Worm (Caenorhabditis elegans) whole organism, L2 larva: ENCODE data around the gene hosl-1.

ENCODE experiments used
- C34F6.9 ChIP-seq: fragments of 150-350 bp; optimal IDR thresholded peaks from 2 replicates; lab custom pipeline; 2014; ENCODE audit warnings: missing biosample characterization, missing genetic modification characterization
- F13H6.1 ChIP-seq: sonication (generic microtip); optimal IDR thresholded peaks from 2 replicates; lab custom pipeline; 2016; ENCODE audit warnings: missing genetic modification characterization, missing compliant biosample characterization
- R02D3.7 ChIP-seq: fragments of 150-350 bp; optimal IDR thresholded peaks from 2 replicates; lab custom pipeline; 2014; ENCODE audit warnings: missing biosample characterization, missing genetic modification characterization
- Y55F3AM.14 ChIP-seq: fragments of 200-800 bp; sonication (Bioruptor generic); optimal IDR thresholded peaks from 2 replicates; lab custom pipeline; 2018; ENCODE audit warnings: mild to moderate bottlenecking, missing genetic modification characterization, missing compliant biosample characterization
- ZK546.5 ChIP-seq: sonication (generic microtip); optimal IDR thresholded peaks from 2 replicates; lab custom pipeline; 2017; ENCODE audit warnings: missing biosample characterization, missing genetic modification characterization
- alr-1 ChIP-seq: fragments of 150-350 bp; optimal IDR thresholded peaks from 2 replicates; lab custom pipeline; 2014; ENCODE audit warnings: missing biosample characterization, missing genetic modification characterization
- aly-2 ChIP-seq: fragments of 150-350 bp; optimal IDR thresholded peaks from 2 replicates; lab custom pipeline; 2014; ENCODE audit warnings: missing biosample characterization, missing genetic modification characterization
- ama-1 ChIP-seq: fragments of 150-350 bp; optimal IDR thresholded peaks from 2 replicates; lab custom pipeline; 2018; ENCODE audit warnings: inconsistent platforms
- blmp-1 ChIP-seq: sonication (generic microtip); optimal IDR thresholded peaks from 2 replicates; lab custom pipeline; 2017; ENCODE audit warnings: missing genetic modification characterization, mild to moderate bottlenecking, missing compliant biosample characterization, antibody characterized with exemption, moderate library complexity; ENCODE audit not compliant: insufficient read depth
- ceh-16 ChIP-seq: fragments of 150-350 bp; optimal IDR thresholded peaks from 2 replicates; lab custom pipeline; 2014; ENCODE audit warnings: missing biosample characterization, missing genetic modification characterization
- ceh-82 ChIP-seq: fragments of 150-350 bp; optimal IDR thresholded peaks from 2 replicates; lab custom pipeline; 2014; ENCODE audit warnings: missing biosample characterization, missing genetic modification characterization
- crh-2 ChIP-seq: sonication (generic microtip); optimal IDR thresholded peaks from 2 replicates; lab custom pipeline; 2017; ENCODE audit warnings: missing biosample characterization, missing genetic modification characterization
- dmd-4 ChIP-seq: sonication (generic microtip); optimal IDR thresholded peaks from 2 replicates; lab custom pipeline; 2017; ENCODE audit warnings: missing biosample characterization, missing genetic modification characterization
- egl-27 ChIP-seq: sonication (generic microtip); optimal IDR thresholded peaks from 3 replicates; lab custom pipeline; 2017; ENCODE audit warnings: missing biosample characterization, missing genetic modification reagents, missing genetic modification characterization
- elt-1 ChIP-seq: fragments of 150-350 bp; optimal IDR thresholded peaks from 2 replicates; lab custom pipeline; 2014; ENCODE audit warnings: missing biosample characterization, missing genetic modification characterization
- elt-3 ChIP-seq: sonication (generic microtip); optimal IDR thresholded peaks from 2 replicates; lab custom pipeline; 2017; ENCODE audit warnings: missing biosample characterization, missing genetic modification characterization
- fos-1 ChIP-seq: fragments of 150-350 bp; optimal IDR thresholded peaks from 2 replicates; lab custom pipeline; 2014; ENCODE audit warnings: missing biosample characterization, missing genetic modification characterization
- gmeb-1 ChIP-seq: fragments of 150-350 bp; optimal IDR thresholded peaks from 2 replicates; lab custom pipeline; 2014; ENCODE audit warnings: missing biosample characterization, missing genetic modification characterization
- lin-11 ChIP-seq: fragments of 150-350 bp; sonication (generic microtip); optimal IDR thresholded peaks from 2 replicates; lab custom pipeline; 2014; ENCODE audit warnings: missing biosample characterization, missing genetic modification characterization, inconsistent platforms, mixed read lengths
- lin-13 ChIP-seq: fragments of 150-350 bp; optimal IDR thresholded peaks from 2 replicates; lab custom pipeline; 2014; ENCODE audit warnings: missing biosample characterization, missing genetic modification reagents, missing genetic modification characterization
- lin-39 ChIP-seq: fragments of 150-350 bp; optimal IDR thresholded peaks from 2 replicates; lab custom pipeline; 2014; ENCODE audit warnings: missing biosample characterization, missing genetic modification reagents, missing genetic modification characterization
- lsy-2 ChIP-seq, 2 experiments: fragments of 150-350 bp in 1 of 2; sonication (generic microtip) in 1 of 2; optimal IDR thresholded peaks; 2 replicates each; lab custom pipeline; 2014 to 2017; ENCODE audit warnings: missing biosample characterization in 2 of 2, missing genetic modification characterization in 2 of 2
- mab-5 ChIP-seq: fragments of 150-350 bp; optimal IDR thresholded peaks from 2 replicates; lab custom pipeline; 2014; ENCODE audit warnings: missing biosample characterization, missing genetic modification characterization
- mbf-1 ChIP-seq: sonication (generic microtip); optimal IDR thresholded peaks from 2 replicates; lab custom pipeline; 2017; ENCODE audit warnings: missing biosample characterization, missing genetic modification characterization
- mdl-1 ChIP-seq, 2 experiments: fragments of 150-350 bp in 1 of 2; sonication (generic microtip) in 1 of 2; optimal IDR thresholded peaks; 2 replicates each; lab custom pipeline; 2017; ENCODE audit warnings: missing biosample characterization in 2 of 2, missing genetic modification characterization in 2 of 2
- nhr-10 ChIP-seq: sonication (generic microtip); optimal IDR thresholded peaks from 2 replicates; lab custom pipeline; 2017; ENCODE audit warnings: missing biosample characterization, missing genetic modification characterization
- nhr-11 ChIP-seq: fragments of 150-350 bp; optimal IDR thresholded peaks from 2 replicates; lab custom pipeline; 2014; ENCODE audit warnings: missing biosample characterization, missing genetic modification characterization
- nhr-12 ChIP-seq: fragments of 150-350 bp; optimal IDR thresholded peaks from 2 replicates; lab custom pipeline; 2014; ENCODE audit warnings: missing biosample characterization, missing genetic modification characterization
- nhr-129 ChIP-seq: fragments of 150-350 bp; optimal IDR thresholded peaks from 2 replicates; lab custom pipeline; 2014; ENCODE audit warnings: missing biosample characterization, missing genetic modification characterization
- nhr-21 ChIP-seq: fragments of 150-350 bp; optimal IDR thresholded peaks from 2 replicates; lab custom pipeline; 2014; ENCODE audit warnings: missing biosample characterization, missing genetic modification characterization
- nhr-23 ChIP-seq: fragments of 150-350 bp; optimal IDR thresholded peaks from 2 replicates; lab custom pipeline; 2014; ENCODE audit warnings: missing biosample characterization, missing genetic modification reagents, missing genetic modification characterization
- nhr-237 ChIP-seq: fragments of 150-350 bp; optimal IDR thresholded peaks from 2 replicates; lab custom pipeline; 2014; ENCODE audit warnings: missing biosample characterization, missing genetic modification characterization
- nhr-25 ChIP-seq: fragments of 150-350 bp; sonication (generic microtip); optimal IDR thresholded peaks from 3 replicates; lab custom pipeline; 2014; ENCODE audit warnings: missing biosample characterization, missing genetic modification characterization
- nhr-6 ChIP-seq: fragments of 150-350 bp; optimal IDR thresholded peaks from 2 replicates; lab custom pipeline; 2014; ENCODE audit warnings: missing biosample characterization, missing genetic modification characterization
- nhr-77 ChIP-seq: fragments of 150-350 bp; optimal IDR thresholded peaks from 2 replicates; lab custom pipeline; 2014; ENCODE audit warnings: missing biosample characterization, missing genetic modification characterization
- peb-1 ChIP-seq: fragments of 150-350 bp; optimal IDR thresholded peaks from 2 replicates; lab custom pipeline; 2014; ENCODE audit warnings: missing biosample characterization, missing genetic modification characterization
- sem-4 ChIP-seq: fragments of 150-350 bp; optimal IDR thresholded peaks from 2 replicates; lab custom pipeline; 2014; ENCODE audit warnings: missing biosample characterization, missing genetic modification reagents, missing genetic modification characterization
- skn-1 ChIP-seq: sonication (generic microtip); optimal IDR thresholded peaks from 2 replicates; lab custom pipeline; 2017; ENCODE audit warnings: missing biosample characterization, missing genetic modification characterization
- sma-3 ChIP-seq: sonication (generic microtip); optimal IDR thresholded peaks from 2 replicates; lab custom pipeline; 2016; ENCODE audit warnings: missing genetic modification reagents, missing genetic modification characterization, missing compliant biosample characterization
- sma-9 ChIP-seq, 2 experiments: fragments of 150-350 bp in 1 of 2; sonication (generic microtip) in 1 of 2; optimal IDR thresholded peaks; 2 replicates each; lab custom pipeline; 2014 to 2016; ENCODE audit warnings: missing genetic modification characterization in 2 of 2, mild to moderate bottlenecking in 1 of 2, missing biosample characterization in 1 of 2, missing compliant biosample characterization in 1 of 2, missing genetic modification reagents in 1 of 2, moderate library complexity in 1 of 2
- snpc-4 ChIP-seq: fragments of 150-350 bp; optimal IDR thresholded peaks from 2 replicates; lab custom pipeline; 2014; ENCODE audit warnings: missing biosample characterization, missing genetic modification characterization
- unc-39 ChIP-seq: fragments of 150-350 bp; optimal IDR thresholded peaks from 2 replicates; lab custom pipeline; 2014; ENCODE audit warnings: missing biosample characterization, missing genetic modification characterization
- unc-55 ChIP-seq: fragments of 150-350 bp; sonication (generic microtip); optimal IDR thresholded peaks from 3 replicates; lab custom pipeline; 2014; ENCODE audit warnings: missing biosample characterization, missing genetic modification reagents, missing genetic modification characterization
- unc-62 ChIP-seq: fragments of 150-350 bp; optimal IDR thresholded peaks from 2 replicates; lab custom pipeline; 2014; ENCODE audit warnings: missing biosample characterization, missing genetic modification reagents, missing genetic modification characterization
- zag-1 ChIP-seq: fragments of 150-350 bp; optimal IDR thresholded peaks from 2 replicates; lab custom pipeline; 2014; ENCODE audit warnings: missing biosample characterization, missing genetic modification characterization
- ztf-1 ChIP-seq: fragments of 200-800 bp; sonication (Bioruptor generic); conservative IDR thresholded peaks from 2 replicates; pipeline ENCODE4 v1.3.6; 2022; ENCODE audit warnings: missing genetic modification characterization, missing compliant biosample characterization
- ztf-11 ChIP-seq: sonication (generic microtip); optimal IDR thresholded peaks from 2 replicates; lab custom pipeline; 2017; ENCODE audit warnings: missing biosample characterization, missing genetic modification characterization
- ztf-4 ChIP-seq: fragments of 150-350 bp; optimal IDR thresholded peaks from 2 replicates; lab custom pipeline; 2014; ENCODE audit warnings: missing biosample characterization, missing genetic modification characterization

Gene hosl-1

DNA sequence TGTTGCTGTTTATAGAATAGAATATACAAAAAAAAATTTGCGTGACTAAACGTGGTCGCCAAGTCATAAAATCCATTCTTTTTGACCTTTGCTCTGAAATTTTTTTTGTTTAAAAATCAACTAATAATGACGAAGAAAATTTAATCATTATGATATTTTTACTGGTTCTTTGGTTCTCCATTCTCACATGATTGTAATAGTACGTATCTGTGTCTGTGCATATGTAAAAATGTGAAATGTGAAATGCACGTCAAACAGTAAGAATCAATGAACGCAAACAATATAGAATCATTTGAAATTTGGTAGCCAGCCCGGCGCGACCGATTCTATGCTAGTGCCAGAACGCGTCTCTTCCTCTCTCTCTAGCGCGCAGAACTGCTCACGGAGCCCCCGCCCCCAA lies at the start of gene hosl-1:
Gene hosl-1, plus strand, starts transcription at position 301 of the 400 bp plus-strand sequence.
- TF ChIP-seq unc-55 (GFP tag; lab: Kevin White, UChicago) (no peak), ztf-4 (tag; lab: Kevin White, UChicago) (no peak), nhr-11 (tag; lab: Kevin White, UChicago) (no peak), ztf-11 (tag; lab: Kevin White, UChicago) (no peak), ztf-1 (GFP tag; lab: Robert Waterston, UW) (no peak), aly-2 (tag; lab: Kevin White, UChicago) (no peak), lsy-2 (tag; optimal IDR thresholded peaks at IDR 0.05; lab: Kevin White, UChicago) (no peak), sma-3 (GFP tag; lab: Kevin White, UChicago) (no peak), lin-13 (GFP tag; lab: Kevin White, UChicago) (no peak), nhr-12 (tag; lab: Kevin White, UChicago) (no peak), mab-5 (tag; lab: Kevin White, UChicago) (no peak), egl-27 (tag; lab: Kevin White, UChicago) (no peak), nhr-21 (tag; lab: Kevin White, UChicago) (no peak)

ce11 chrX:4587934-4588333 lies 49.0 kb upstream of the hosl-1 start:
- TF ChIP-seq Y55F3AM.14 (GFP tag; lab: Kevin White, UChicago) (no peak), lin-39 (tag; lab: Kevin White, UChicago) (no peak), nhr-11 (tag; lab: Kevin White, UChicago) (no peak), ztf-11 (tag; lab: Kevin White, UChicago) (no peak), peb-1 (tag; lab: Kevin White, UChicago) (no peak), nhr-25 (tag; lab: Kevin White, UChicago) (no peak), nhr-6 (tag; lab: Kevin White, UChicago) (no peak), nhr-77 (tag; lab: Kevin White, UChicago) (no peak), nhr-237 (tag; lab: Kevin White, UChicago) (no peak), nhr-21 (tag; lab: Kevin White, UChicago) (peak; percentile 25), aly-2 (tag; lab: Kevin White, UChicago) (no peak), ceh-82 (tag; lab: Kevin White, UChicago) (no peak), sma-9 (GFP tag; optimal IDR thresholded peaks at IDR 0.05; lab: Kevin White, UChicago) (peak; percentile 25), sma-9 (tag; optimal IDR thresholded peaks at IDR 0.05; lab: Kevin White, UChicago) (no peak), crh-2 (tag; lab: Kevin White, UChicago) (peak; percentile 53), mdl-1 (tag; optimal IDR thresholded peaks at IDR 0.05; lab: Kevin White, UChicago) (no peak), R02D3.7 (tag; lab: Kevin White, UChicago) (no peak), nhr-12 (tag; lab: Kevin White, UChicago) (no peak), lin-13 (GFP tag; lab: Kevin White, UChicago) (peak; percentile 12), unc-39 (tag; lab: Kevin White, UChicago) (no peak), elt-1 (tag; lab: Kevin White, UChicago) (no peak), ztf-4 (tag; lab: Kevin White, UChicago) (no peak), unc-62 (GFP tag; lab: Kevin White, UChicago) (no peak), blmp-1 (no peak), nhr-23 (tag; lab: Kevin White, UChicago) (no peak), sma-3 (GFP tag; lab: Kevin White, UChicago) (peak; percentile 30), nhr-129 (tag; lab: Kevin White, UChicago) (peak; percentile 44), sem-4 (peak; percentile 35), lin-11 (tag; lab: Kevin White, UChicago) (no peak), C34F6.9 (peak; percentile 63), ceh-16 (tag; lab: Kevin White, UChicago) (no peak), ztf-1 (GFP tag; lab: Robert Waterston, UW) (no peak), alr-1 (tag; lab: Kevin White, UChicago) (no peak), skn-1 (no peak), egl-27 (tag; lab: Kevin White, UChicago) (no peak), elt-3 (tag; lab: Kevin White, UChicago) (no peak), fos-1 (tag; lab: Kevin White, UChicago) (no peak), dmd-4 (tag; lab: Kevin White, UChicago) (no peak), zag-1 (tag; lab: Kevin White, UChicago) (peak; percentile 6), lsy-2 (tag; optimal IDR thresholded peaks at IDR 0.05; lab: Kevin White, UChicago) (peak in 1 of 2 experiments; percentile 60), unc-55 (GFP tag; lab: Kevin White, UChicago) (peak; percentile 67), nhr-10 (tag; lab: Kevin White, UChicago) (no peak), snpc-4 (no peak), mbf-1 (tag; lab: Kevin White, UChicago) (no peak), mab-5 (tag; lab: Kevin White, UChicago) (no peak), ZK546.5 (no peak), gmeb-1 (no peak), F13H6.1 (tag; lab: Kevin White, UChicago) (peak; percentile 8), ama-1 (lab: Kevin White, UChicago) (no peak)
